Worm (Caenorhabditis elegans): Measurements from ENCODE around the gene F46C5.10.

The F46C5.10 gene

ce11 chrII:8839025-8839424 lies 20.2 kb upstream of the F46C5.10 start, which contains the start of gene F46C5.7:
TSS of gene F46C5.7 (plus strand) at chrII:8839325.
- no peak for TF ChIP-seq sma-3 (GFP tag; optimal IDR thresholded peaks at IDR 0.05)

- TF ChIP-seq dmd-4 (tag; optimal IDR thresholded peaks at IDR 0.05), result no peak
- TF ChIP-seq nhr-6 (tag; optimal IDR thresholded peaks at IDR 0.05), result no peak
Observed at ce11 chrII:8835857-8836256, 17.0 kb upstream of the F46C5.10 start, which contains the start of gene F46C5.4. TSS of gene F46C5.4 (plus strand) at chrII:8836078.

- no peak for TF ChIP-seq snpc-4 (tag; optimal IDR thresholded peaks at IDR 0.05)
- TF ChIP-seq ztf-1 (GFP tag; conservative IDR thresholded peaks at IDR 0.05), result no peak
Observed at ce11 chrII:8832941-8833340, 14.1 kb upstream of the F46C5.10 start.

- TF ChIP-seq dmd-4 (tag; optimal IDR thresholded peaks at IDR 0.05) (no peak), sma-9 (GFP tag; optimal IDR thresholded peaks at IDR 0.05) (no peak), sma-9 (tag; optimal IDR thresholded peaks at IDR 0.05) (no peak), nhr-25 (tag; optimal IDR thresholded peaks at IDR 0.05) (no peak), ceh-82 (tag; optimal IDR thresholded peaks at IDR 0.05) (no peak), peb-1 (tag; optimal IDR thresholded peaks at IDR 0.05) (no peak), nhr-129 (tag; optimal IDR thresholded peaks at IDR 0.05) (no peak), nhr-11 (tag; optimal IDR thresholded peaks at IDR 0.05) (no peak), blmp-1 (tag; optimal IDR thresholded peaks at IDR 0.05; ENCODE audit: insufficient read depth) (no peak), elt-1 (tag; optimal IDR thresholded peaks at IDR 0.05) (no peak), mab-5 (tag; optimal IDR thresholded peaks at IDR 0.05) (no peak), gmeb-1 (tag; optimal IDR thresholded peaks at IDR 0.05) (no peak), nhr-6 (tag; optimal IDR thresholded peaks at IDR 0.05) (no peak)
Observed at ce11 chrII:8830917-8831316, 12.1 kb upstream of the F46C5.10 start.

ce11 chrII:8829189-8829588 lies 10.4 kb upstream of the F46C5.10 start, which contains the start of gene F46C5.2:
TSS of gene F46C5.2 (minus strand) at chrII:8829289.
- no peak for TF ChIP-seq nhr-237 (tag; optimal IDR thresholded peaks at IDR 0.05)

- no peak for TF ChIP-seq nhr-129 (tag; optimal IDR thresholded peaks at IDR 0.05)
- no peak for TF ChIP-seq blmp-1 (tag; optimal IDR thresholded peaks at IDR 0.05; ENCODE audit: insufficient read depth)
- TF ChIP-seq nhr-25 (tag; optimal IDR thresholded peaks at IDR 0.05), result no peak
- TF ChIP-seq R02D3.7 (tag; optimal IDR thresholded peaks at IDR 0.05), result no peak
- no peak for TF ChIP-seq fos-1 (tag; optimal IDR thresholded peaks at IDR 0.05)
- no peak for TF ChIP-seq nhr-237 (tag; optimal IDR thresholded peaks at IDR 0.05)
- TF ChIP-seq unc-62 (GFP tag; optimal IDR thresholded peaks at IDR 0.05), result no peak
- TF ChIP-seq nhr-12 (tag; optimal IDR thresholded peaks at IDR 0.05), result no peak
- no peak for TF ChIP-seq sma-9 (GFP tag; optimal IDR thresholded peaks at IDR 0.05)
- TF ChIP-seq sma-9 (tag; optimal IDR thresholded peaks at IDR 0.05), result no peak
- TF ChIP-seq alr-1 (tag; optimal IDR thresholded peaks at IDR 0.05), result no peak
- TF ChIP-seq dmd-4 (tag; optimal IDR thresholded peaks at IDR 0.05), result no peak
- no peak for TF ChIP-seq lin-11 (tag; optimal IDR thresholded peaks at IDR 0.05)
- no peak for TF ChIP-seq ceh-16 (tag; optimal IDR thresholded peaks at IDR 0.05)
- no peak for TF ChIP-seq sem-4 (tag; optimal IDR thresholded peaks at IDR 0.05)
Observed at ce11 chrII:8825769-8826168, 6.9 kb upstream of the F46C5.10 start, which contains the start of gene nas-25. TSS of gene nas-25 (plus strand) at chrII:8826069.

- no peak for TF ChIP-seq nhr-237 (tag; optimal IDR thresholded peaks at IDR 0.05)
- no peak for TF ChIP-seq nhr-12 (tag; optimal IDR thresholded peaks at IDR 0.05)
- TF ChIP-seq ZK546.5 (tag; optimal IDR thresholded peaks at IDR 0.05), result no peak
- no peak for TF ChIP-seq gmeb-1 (tag; optimal IDR thresholded peaks at IDR 0.05)
- no peak for TF ChIP-seq nhr-11 (tag; optimal IDR thresholded peaks at IDR 0.05)
- peak; percentile 9 for TF ChIP-seq crh-2 (tag; optimal IDR thresholded peaks at IDR 0.05)
- no peak for TF ChIP-seq lin-11 (tag; optimal IDR thresholded peaks at IDR 0.05)
- TF ChIP-seq ztf-4 (tag; optimal IDR thresholded peaks at IDR 0.05), result no peak
- TF ChIP-seq C34F6.9 (tag; optimal IDR thresholded peaks at IDR 0.05), result no peak
- TF ChIP-seq aly-2 (tag; optimal IDR thresholded peaks at IDR 0.05), result no peak
- no peak for TF ChIP-seq elt-1 (tag; optimal IDR thresholded peaks at IDR 0.05)
- peak; percentile 69 for TF ChIP-seq sma-3 (GFP tag; optimal IDR thresholded peaks at IDR 0.05)
- TF ChIP-seq lin-39 (tag; optimal IDR thresholded peaks at IDR 0.05), result no peak
- TF ChIP-seq mbf-1 (tag; optimal IDR thresholded peaks at IDR 0.05), result no peak
- TF ChIP-seq unc-62 (GFP tag; optimal IDR thresholded peaks at IDR 0.05), result no peak
- TF ChIP-seq lsy-2 (tag; optimal IDR thresholded peaks at IDR 0.05), result peak in 1 of 2 experiments; percentile 10
- no peak for TF ChIP-seq nhr-129 (tag; optimal IDR thresholded peaks at IDR 0.05)
- no peak for TF ChIP-seq unc-55 (GFP tag; optimal IDR thresholded peaks at IDR 0.05)
- peak; percentile 59 for TF ChIP-seq nhr-25 (tag; optimal IDR thresholded peaks at IDR 0.05)
- TF ChIP-seq nhr-21 (tag; optimal IDR thresholded peaks at IDR 0.05), result peak; percentile 92
- TF ChIP-seq dmd-4 (tag; optimal IDR thresholded peaks at IDR 0.05), result no peak
- TF ChIP-seq lin-13 (GFP tag; optimal IDR thresholded peaks at IDR 0.05), result no peak
- TF ChIP-seq fos-1 (tag; optimal IDR thresholded peaks at IDR 0.05), result no peak
- no peak for TF ChIP-seq peb-1 (tag; optimal IDR thresholded peaks at IDR 0.05)
- peak in 1 of 2 experiments; percentile 45 for TF ChIP-seq mdl-1 (tag; optimal IDR thresholded peaks at IDR 0.05)
- TF ChIP-seq Y55F3AM.14 (GFP tag; optimal IDR thresholded peaks at IDR 0.05), result no peak
- TF ChIP-seq R02D3.7 (tag; optimal IDR thresholded peaks at IDR 0.05), result no peak
- TF ChIP-seq nhr-10 (tag; optimal IDR thresholded peaks at IDR 0.05), result no peak
- TF ChIP-seq nhr-77 (tag; optimal IDR thresholded peaks at IDR 0.05), result no peak
Observed at ce11 chrII:8822711-8823110, 3.9 kb upstream of the F46C5.10 start.
